Comparison of ENCODE assay signal across 2 worm cellular contexts in genomic region chrIII:8335585-8335984, ce11.
A peak's percentile ranks its signal among the peaks of the same experiment; 100 is the strongest.
TF ChIP-seq lines count a peak whose summit lies in the region.

No protein-coding gene starts in this region.

TF ChIP-seq in whole organism, L4 larva, 104 proteins besides CTCF, POLR2A, EP300 and RAD21:
- peak; percentile 78 for TF ChIP-seq set-16 (GFP tag; IDR thresholded peaks at IDR 0.05; lab: Robert Waterston, UW)

TF ChIP-seq in whole organism, young adult, 124 proteins besides CTCF, POLR2A, EP300 and RAD21:
- TF ChIP-seq egrh-3 (GFP tag; IDR thresholded peaks at IDR 0.05; lab: Robert Waterston, UW) (peak; percentile 91; the same call in 1 of the 2 replicates), F33H1.4 (GFP tag; IDR thresholded peaks at IDR 0.05; lab: Robert Waterston, UW) (peak; percentile 30)
